Worm (Caenorhabditis elegans) whole organism, early embryonic: ENCODE measurements around the gene spe-49.

Experiments
- B0310.2 ChIP-seq: sonication (generic microtip); optimal IDR thresholded peaks from 2 replicates; lab custom pipeline; 2016; ENCODE audit warnings: mild to moderate bottlenecking, missing genetic modification characterization, missing compliant biosample characterization
- aly-1 ChIP-seq: sonication (generic microtip); optimal IDR thresholded peaks from 2 replicates; lab custom pipeline; 2016; ENCODE audit warnings: missing genetic modification characterization, missing compliant biosample characterization
- ama-1 ChIP-seq: fragments of 150-350 bp; optimal IDR thresholded peaks from 2 replicates; lab custom pipeline; 2014
- ceh-13 ChIP-seq: fragments of 200-800 bp; sonication (Bioruptor generic); optimal IDR thresholded peaks from 2 replicates; lab custom pipeline; 2018; ENCODE audit warnings: mild to moderate bottlenecking, missing genetic modification characterization, missing compliant biosample characterization
- hmbx-1 ChIP-seq: sonication (generic microtip); optimal IDR thresholded peaks from 2 replicates; lab custom pipeline; 2016; ENCODE audit warnings: mild to moderate bottlenecking, missing genetic modification characterization, missing compliant biosample characterization
- hmg-4 ChIP-seq: fragments of 200-800 bp; sonication (Bioruptor generic); optimal IDR thresholded peaks from 2 replicates; lab custom pipeline; 2018; ENCODE audit warnings: mild to moderate bottlenecking, missing genetic modification characterization, missing compliant biosample characterization
- hnd-1 ChIP-seq: sonication (generic microtip); optimal IDR thresholded peaks from 2 replicates; lab custom pipeline; 2016; ENCODE audit warnings: missing genetic modification characterization, missing compliant biosample characterization
- sea-1 ChIP-seq: fragments of 200-800 bp; sonication (Bioruptor generic); conservative IDR thresholded peaks from 2 replicates; pipeline ENCODE4 v1.3.6; 2022; ENCODE audit warnings: missing genetic modification characterization, missing compliant biosample characterization
- tbx-11 ChIP-seq: fragments of 200-800 bp; sonication (Bioruptor generic); IDR thresholded peaks from 2 replicates; pipeline ENCODE4 v1.3.6; 2022; ENCODE audit warnings: missing genetic modification characterization, missing compliant biosample characterization

DNA sequence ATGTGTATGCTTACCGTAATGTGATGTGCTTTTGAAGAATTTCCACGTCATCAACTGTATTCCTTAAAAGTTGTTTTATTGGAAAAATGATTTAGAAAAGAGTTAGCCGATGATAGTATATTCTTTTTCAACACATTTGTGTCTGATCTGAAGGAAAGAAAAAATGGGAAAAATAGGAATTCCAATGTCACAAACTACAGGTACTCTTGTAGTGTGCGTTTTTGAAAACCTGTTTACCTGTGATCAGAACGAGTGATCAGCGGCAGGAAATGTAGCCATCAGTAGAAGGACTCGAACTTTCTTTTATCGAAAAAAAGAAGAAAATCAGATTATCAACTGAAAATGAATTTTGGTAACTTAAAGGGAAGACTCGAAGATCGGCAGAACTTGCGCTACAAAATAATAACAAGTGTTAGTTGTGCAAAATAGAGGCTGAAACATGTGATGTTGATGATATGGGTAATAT is 40.6 kb downstream of the spe-49 start, which contains the start of gene T28C12.15:
- TF ChIP-seq ama-1 (lab: Kevin White, UChicago) (no peak), hnd-1 (tag; lab: Kevin White, UChicago) (no peak), B0310.2 (tag; lab: Kevin White, UChicago) (no peak), hmg-4 (GFP tag; lab: Kevin White, UChicago) (no peak), hmbx-1 (no peak), aly-1 (tag; lab: Kevin White, UChicago) (no peak), sea-1 (no peak), ceh-13 (no peak), tbx-11 (GFP tag; lab: Robert Waterston, UW) (no peak)
